Fruit fly (Drosophila melanogaster) whole organism, wandering third instar larva: Measurements from ENCODE around the gene CG31909.
A peak's percentile ranks its signal among the peaks of the same experiment; 100 is the strongest.

Source experiments
- Abd-B ChIP-seq: fragments of >200 bp; optimal IDR thresholded peaks from 2 replicates; lab custom pipeline; 2017; ENCODE audit warnings: missing biosample characterization, missing genetic modification characterization
- CG32264 ChIP-seq: fragments of 200-800 bp; sonication (Bioruptor generic); optimal IDR thresholded peaks from 2 replicates; lab custom pipeline; 2016; ENCODE audit warnings: missing biosample characterization, missing genetic modification characterization
- CG9705 ChIP-seq: fragments of 200-800 bp; sonication (Bioruptor generic); optimal IDR thresholded peaks from 2 replicates; lab custom pipeline; 2018; ENCODE audit warnings: missing biosample characterization, mild to moderate bottlenecking, missing genetic modification characterization
- CrebA ChIP-seq: fragments of 200-800 bp; sonication (Bioruptor generic); optimal IDR thresholded peaks from 2 replicates; lab custom pipeline; 2016; ENCODE audit warnings: missing biosample characterization, mild to moderate bottlenecking, missing genetic modification characterization, borderline replicate concordance
- Dfd ChIP-seq: fragments of >200 bp; optimal IDR thresholded peaks from 2 replicates; lab custom pipeline; 2017; ENCODE audit warnings: missing biosample characterization, missing genetic modification characterization
- Dif ChIP-seq: fragments of 200-275, 200-300 bp; sonication (Bioruptor generic); optimal IDR thresholded peaks from 2 replicates; lab custom pipeline; 2018; ENCODE audit warnings: missing biosample characterization, missing genetic modification characterization; ENCODE audit not compliant: partially characterized antibody
- GATAd ChIP-seq: sonication (Bioruptor generic); optimal IDR thresholded peaks from 2 replicates; lab custom pipeline; 2016; ENCODE audit warnings: missing biosample characterization, missing genetic modification characterization
- HLH106 ChIP-seq: fragments of 200-800 bp; optimal IDR thresholded peaks from 3 replicates; lab custom pipeline; 2019; ENCODE audit warnings: missing biosample characterization, mild to moderate bottlenecking, missing genetic modification characterization, moderate library complexity
- Hnf4 ChIP-seq: fragments of 200-800 bp; sonication (Bioruptor generic); optimal IDR thresholded peaks from 2 replicates; lab custom pipeline; 2016; ENCODE audit warnings: missing biosample characterization, mild to moderate bottlenecking, missing genetic modification characterization
- Hr78 ChIP-seq: fragments of >200 bp; optimal IDR thresholded peaks from 2 replicates; lab custom pipeline; 2017; ENCODE audit warnings: missing biosample characterization, missing genetic modification characterization
- Hr83 ChIP-seq: fragments of 200-300 bp; sonication (Bioruptor generic); optimal IDR thresholded peaks from 2 replicates; lab custom pipeline; 2016; ENCODE audit warnings: missing biosample characterization, mild to moderate bottlenecking, missing genetic modification characterization, moderate library complexity; ENCODE audit not compliant: poor library complexity, severe bottlenecking
- Mio ChIP-seq: sonication (Bioruptor generic); optimal IDR thresholded peaks from 2 replicates; lab custom pipeline; 2016; ENCODE audit warnings: missing biosample characterization, missing genetic modification characterization
- Myc ChIP-seq: fragments of >200 bp; optimal IDR thresholded peaks from 2 replicates; lab custom pipeline; 2017
- N ChIP-seq: fragments of >200 bp; optimal IDR thresholded peaks from 2 replicates; lab custom pipeline; 2018; ENCODE audit warnings: missing biosample characterization, missing external identifiers, missing genetic modification characterization
- Sp1 ChIP-seq: fragments of 200-800 bp; sonication (Bioruptor generic); optimal IDR thresholded peaks from 3 replicates; lab custom pipeline; 2019; ENCODE audit warnings: missing biosample characterization, mild to moderate bottlenecking, missing genetic modification characterization, moderate library complexity
- Vsx2 ChIP-seq: fragments of 200-300, 225-300 bp; sonication (Bioruptor generic); optimal IDR thresholded peaks from 2 replicates; lab custom pipeline; 2018; ENCODE audit warnings: missing biosample characterization, missing genetic modification characterization; ENCODE audit not compliant: partially characterized antibody
- br ChIP-seq: fragments of 200-800 bp; sonication (Bioruptor generic); optimal IDR thresholded peaks from 2 replicates; lab custom pipeline; 2016; ENCODE audit warnings: missing biosample characterization, missing genetic modification characterization
- brk ChIP-seq: fragments of 200-800 bp; sonication (Bioruptor generic); optimal IDR thresholded peaks from 2 replicates; lab custom pipeline; 2016; ENCODE audit warnings: missing biosample characterization, mild to moderate bottlenecking, missing genetic modification characterization
- dl ChIP-seq, 2 experiments: fragments of 175-275, 200-275 bp in 1 of 2; fragments of 200-275 bp in 1 of 2; sonication (Bioruptor generic); optimal IDR thresholded peaks; lab custom pipeline; 2018; ENCODE audit warnings: mild to moderate bottlenecking in 2 of 2, missing biosample characterization in 2 of 2, missing genetic modification characterization in 2 of 2, moderate library complexity in 2 of 2; ENCODE audit not compliant: partially characterized antibody in 2 of 2, insufficient read depth in 1 of 2
- dmrt93B ChIP-seq: fragments of 200-800 bp; sonication (Bioruptor generic); optimal IDR thresholded peaks from 2 replicates; lab custom pipeline; 2018; ENCODE audit warnings: missing biosample characterization, mild to moderate bottlenecking, missing genetic modification characterization
- dsf ChIP-seq: sonication (Bioruptor generic); optimal IDR thresholded peaks from 2 replicates; lab custom pipeline; 2016; ENCODE audit warnings: missing biosample characterization, missing genetic modification characterization, borderline replicate concordance
- ey ChIP-seq: fragments of 200-800 bp; sonication (Bioruptor generic); optimal IDR thresholded peaks from 2 replicates; lab custom pipeline; 2016; ENCODE audit warnings: missing biosample characterization, missing genetic modification characterization
- foxo ChIP-seq, 2 experiments: fragments of 200-800 bp; sonication (Bioruptor generic); optimal IDR thresholded peaks; 2 replicates in 1 of 2; 3 replicates in 1 of 2; lab custom pipeline; 2016 to 2017; ENCODE audit warnings: missing biosample characterization in 2 of 2, missing genetic modification characterization in 2 of 2
- fru ChIP-seq: fragments of 200-800 bp; sonication (Bioruptor generic); optimal IDR thresholded peaks from 3 replicates; lab custom pipeline; 2016; ENCODE audit warnings: missing biosample characterization, mild to moderate bottlenecking, missing genetic modification characterization
- h ChIP-seq: fragments of 200-800 bp; sonication (Bioruptor generic); optimal IDR thresholded peaks from 3 replicates; lab custom pipeline; 2016; ENCODE audit warnings: missing biosample characterization, mild to moderate bottlenecking, missing genetic modification characterization
- jim ChIP-seq: fragments of 175-275, 200-325 bp; sonication (Bioruptor generic); optimal IDR thresholded peaks from 2 replicates; lab custom pipeline; 2016; ENCODE audit warnings: missing biosample characterization, mild to moderate bottlenecking, missing genetic modification characterization
- lola ChIP-seq: fragments of >200 bp; optimal IDR thresholded peaks from 2 replicates; lab custom pipeline; 2017; ENCODE audit warnings: missing biosample characterization, missing genetic modification characterization
- pan ChIP-seq: fragments of >200 bp; optimal IDR thresholded peaks from 2 replicates; lab custom pipeline; 2017
- psq ChIP-seq: fragments of 200-800 bp; sonication (Bioruptor generic); optimal IDR thresholded peaks from 3 replicates; lab custom pipeline; 2017; ENCODE audit warnings: missing biosample characterization, mild to moderate bottlenecking, missing genetic modification characterization, moderate library complexity
- rgr ChIP-seq: fragments of 200-800 bp; sonication (Bioruptor generic); optimal IDR thresholded peaks from 3 replicates; lab custom pipeline; 2016; ENCODE audit warnings: missing biosample characterization, mild to moderate bottlenecking, missing genetic modification characterization
- sage ChIP-seq: fragments of 200-800 bp; sonication (Bioruptor generic); optimal IDR thresholded peaks from 2 replicates; lab custom pipeline; 2016; ENCODE audit warnings: missing biosample characterization, mild to moderate bottlenecking, missing genetic modification characterization
- sv ChIP-seq: fragments of 200-800 bp; sonication (Bioruptor generic); optimal IDR thresholded peaks from 3 replicates; lab custom pipeline; 2016; ENCODE audit warnings: missing biosample characterization, missing genetic modification characterization
- tai ChIP-seq: sonication (Bioruptor generic); optimal IDR thresholded peaks from 2 replicates; lab custom pipeline; 2016; ENCODE audit warnings: missing biosample characterization, missing genetic modification characterization
- usp ChIP-seq: fragments of >200 bp; optimal IDR thresholded peaks from 2 replicates; lab custom pipeline; 2017; ENCODE audit warnings: missing biosample characterization, missing genetic modification characterization
- woc ChIP-seq: sonication (Bioruptor generic); optimal IDR thresholded peaks from 2 replicates; lab custom pipeline; 2016; ENCODE audit warnings: missing biosample characterization, mild to moderate bottlenecking, missing genetic modification characterization

Gene CG31909

DNA sequence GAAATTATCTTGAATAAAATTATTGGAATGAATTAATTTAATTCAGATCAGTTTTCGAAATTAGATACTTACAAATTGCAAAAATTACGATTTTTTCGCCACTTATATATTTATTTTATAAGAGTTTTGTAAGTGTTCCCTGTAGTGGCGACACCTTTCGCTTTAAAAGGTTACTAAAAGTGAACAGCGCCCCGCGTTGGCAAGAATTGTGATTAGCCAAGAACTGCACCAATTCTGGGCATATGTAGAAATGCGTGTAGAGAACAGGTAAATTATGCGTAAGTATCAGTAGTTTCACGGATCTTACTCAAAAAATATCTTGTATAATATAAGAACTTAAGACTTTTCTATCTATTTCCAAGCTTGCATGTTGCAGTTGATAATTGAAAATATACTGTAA, 24.1 kb downstream of the CG31909 start (continued):
- peak; percentile 26 for TF ChIP-seq ey (GFP tag; lab: Kevin White, UChicago)

DNA sequence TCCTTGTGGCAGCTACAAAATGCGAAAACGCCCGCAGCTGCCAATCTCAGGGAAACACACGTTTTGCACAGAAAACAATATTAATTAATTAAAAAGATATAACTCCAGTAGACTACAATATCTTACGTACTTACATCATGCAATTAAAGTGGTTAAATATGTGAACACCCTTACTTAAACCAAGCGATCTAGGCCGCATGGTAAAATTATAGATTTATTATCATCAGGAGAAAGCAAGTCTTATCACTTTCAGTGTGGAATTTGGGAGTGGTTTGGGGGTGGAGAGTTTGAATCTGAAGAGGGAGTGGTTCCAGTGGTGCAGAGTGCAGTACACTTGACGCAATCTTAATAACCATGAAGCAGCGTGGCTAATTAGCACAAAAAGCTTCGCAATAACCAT, 24.8 kb downstream of the CG31909 start:
- TF ChIP-seq Hr78 (GFP tag; lab: Kevin White, UChicago) (no peak), sv (GFP tag; lab: Kevin White, UChicago) (no peak), CrebA (no peak), dsf (GFP tag; lab: Kevin White, UChicago) (no peak), Abd-B (GFP tag; lab: Kevin White, UChicago) (no peak), sage (GFP tag; lab: Kevin White, UChicago) (no peak), h (GFP tag; lab: Kevin White, UChicago) (no peak), Vsx2 (GFP tag; lab: Kevin White, UChicago) (no peak), dmrt93B (GFP tag; lab: Kevin White, UChicago) (no peak), rgr (GFP tag; lab: Kevin White, UChicago) (no peak), woc (no peak), Dif (GFP tag; lab: Kevin White, UChicago) (no peak), Hnf4 (GFP tag; lab: Kevin White, UChicago) (no peak), CG32264 (GFP tag; lab: Kevin White, UChicago) (no peak), pan (no peak), Hr83 (GFP tag; lab: Kevin White, UChicago) (no peak), brk (GFP tag; lab: Kevin White, UChicago) (no peak), ey (GFP tag; lab: Kevin White, UChicago) (no peak), psq (no peak), Mio (GFP tag; lab: Kevin White, UChicago) (no peak)

DNA sequence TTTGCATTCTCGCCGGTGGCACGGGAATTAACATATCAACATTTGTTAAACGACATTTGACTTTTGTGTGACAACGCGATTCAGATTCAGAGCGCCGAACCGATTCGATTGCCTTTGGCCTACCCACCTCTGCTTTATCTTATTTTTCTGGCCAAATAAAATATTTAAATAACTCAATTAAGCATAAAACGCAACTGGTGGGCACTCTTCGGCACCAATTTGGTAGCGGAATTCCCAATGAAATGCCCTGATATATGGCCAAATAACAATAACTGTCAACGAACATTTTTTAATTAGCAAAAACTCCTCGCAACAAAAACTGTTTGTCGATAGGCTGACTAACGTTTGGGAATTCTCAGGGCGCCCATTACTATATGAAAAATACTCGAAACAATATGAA, 26.8 kb downstream of the CG31909 start:
- TF ChIP-seq jim (GFP tag; lab: Kevin White, UChicago) (no peak), CG32264 (GFP tag; lab: Kevin White, UChicago) (no peak), ey (GFP tag; lab: Kevin White, UChicago) (no peak), Hr78 (GFP tag; lab: Kevin White, UChicago) (no peak), dsf (GFP tag; lab: Kevin White, UChicago) (no peak), Hr83 (GFP tag; lab: Kevin White, UChicago) (no peak), dl (GFP tag; optimal IDR thresholded peaks at IDR 0.05; lab: Kevin White, UChicago; ENCODE audit: insufficient read depth in 1 of 2, partially characterized antibody in 2 of 2) (no peak)

DNA sequence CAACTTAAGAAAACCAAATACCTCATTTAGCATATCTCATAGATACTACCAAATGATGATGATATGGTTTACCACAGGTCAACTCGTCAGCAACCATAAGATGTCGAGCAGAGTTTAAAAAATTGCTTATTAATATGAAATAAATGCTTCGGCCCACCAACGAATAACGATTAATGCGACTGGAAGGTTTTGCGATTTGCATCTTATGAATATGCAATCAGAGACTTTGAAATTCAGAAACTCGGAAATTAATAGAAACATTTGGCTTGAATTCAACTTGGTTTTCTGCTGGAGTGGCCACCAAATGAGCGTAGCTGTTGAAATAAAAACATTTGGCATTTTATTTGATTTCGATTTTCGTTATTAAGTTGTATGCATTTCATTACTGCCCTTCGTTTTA, 27.5 kb downstream of the CG31909 start:
- TF ChIP-seq Abd-B (GFP tag; lab: Kevin White, UChicago) (no peak), Mio (GFP tag; lab: Kevin White, UChicago) (no peak), tai (no peak), GATAd (GFP tag; lab: Kevin White, UChicago) (no peak), Dfd (GFP tag; lab: Kevin White, UChicago) (no peak), brk (GFP tag; lab: Kevin White, UChicago) (no peak), CG9705 (no peak), dl (GFP tag; optimal IDR thresholded peaks at IDR 0.05; lab: Kevin White, UChicago; ENCODE audit: insufficient read depth in 1 of 2, partially characterized antibody in 2 of 2) (no peak), Sp1 (no peak), foxo (GFP tag; optimal IDR thresholded peaks at IDR 0.05; lab: Kevin White, UChicago) (no peak), Hnf4 (GFP tag; lab: Kevin White, UChicago) (no peak), sv (GFP tag; lab: Kevin White, UChicago) (no peak), sage (GFP tag; lab: Kevin White, UChicago) (no peak), br (GFP tag; lab: Kevin White, UChicago) (no peak), woc (no peak), CG32264 (GFP tag; lab: Kevin White, UChicago) (no peak), Hr78 (GFP tag; lab: Kevin White, UChicago) (no peak)

DNA sequence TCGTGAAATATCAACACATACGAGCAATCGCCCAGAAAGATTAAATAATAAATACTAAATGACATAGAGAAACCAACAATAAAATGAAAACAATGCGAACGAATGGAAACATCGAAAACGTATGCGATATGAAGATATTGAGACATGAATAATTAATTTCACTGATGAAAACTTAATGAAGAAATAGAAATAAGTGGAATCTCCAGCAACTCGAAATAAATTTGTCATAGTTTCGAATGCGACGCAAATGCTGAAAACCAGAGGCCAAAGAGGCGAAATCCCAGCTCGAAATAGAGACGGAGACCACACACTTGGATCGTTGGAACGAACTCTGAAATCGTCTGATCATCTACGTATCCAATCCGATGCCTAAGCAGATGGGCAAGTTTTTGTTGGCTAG, 28.6 kb downstream of the CG31909 start:
- no peak for TF ChIP-seq usp
- no peak for TF ChIP-seq Vsx2 (GFP tag; lab: Kevin White, UChicago)
- TF ChIP-seq CG32264 (GFP tag; lab: Kevin White, UChicago): no peak
- TF ChIP-seq pan: no peak
- TF ChIP-seq brk (GFP tag; lab: Kevin White, UChicago): no peak
- no peak for TF ChIP-seq lola (GFP tag; lab: Kevin White, UChicago)
- no peak for TF ChIP-seq CG9705
- no peak for TF ChIP-seq dmrt93B (GFP tag; lab: Kevin White, UChicago)
- TF ChIP-seq N (GFP tag; lab: Kevin White, UChicago): no peak
- no peak for TF ChIP-seq fru (GFP tag; lab: Kevin White, UChicago)
- TF ChIP-seq Hnf4 (GFP tag; lab: Kevin White, UChicago): no peak
- TF ChIP-seq psq: no peak
- no peak for TF ChIP-seq Dfd (GFP tag; lab: Kevin White, UChicago)
- TF ChIP-seq sv (GFP tag; lab: Kevin White, UChicago): no peak
- TF ChIP-seq woc: no peak
- no peak for TF ChIP-seq Myc (lab: Kevin White, UChicago)
- no peak for TF ChIP-seq br (GFP tag; lab: Kevin White, UChicago)
- no peak for TF ChIP-seq sage (GFP tag; lab: Kevin White, UChicago)
- TF ChIP-seq CrebA: no peak
- TF ChIP-seq HLH106: no peak
